Fruit fly (Drosophila melanogaster) whole organism, adult: Measurements from ENCODE around the gene CG9386.

ENCODE experiments used
- CG11617 ChIP-seq: fragments of 200-800 bp; sonication (Bioruptor generic); optimal IDR thresholded peaks from 2 replicates; lab custom pipeline; 2017; ENCODE audit warnings: mild to moderate bottlenecking, missing biosample characterization, missing genetic modification reagents, missing genetic modification characterization
- CG12768 ChIP-seq: fragments of 200-800 bp; sonication (Bioruptor generic); optimal IDR thresholded peaks from 2 replicates; lab custom pipeline; 2017; ENCODE audit warnings: missing biosample characterization, missing genetic modification characterization, mild to moderate bottlenecking, moderate library complexity, missing genetic modification reagents
- CG14711 ChIP-seq: fragments of 200-800 bp; sonication (Bioruptor generic); optimal IDR thresholded peaks from 2 replicates; lab custom pipeline; 2018; ENCODE audit warnings: missing biosample characterization, mild to moderate bottlenecking, missing genetic modification characterization, moderate library complexity
- CG1620 ChIP-seq: fragments of 200-800 bp; sonication (Bioruptor generic); optimal IDR thresholded peaks from 2 replicates; lab custom pipeline; 2016; ENCODE audit warnings: missing biosample characterization, missing genetic modification characterization
- CG33017 ChIP-seq: fragments of 200-800 bp; sonication (Bioruptor generic); optimal IDR thresholded peaks from 2 replicates; lab custom pipeline; 2018; ENCODE audit warnings: missing biosample characterization, mild to moderate bottlenecking, missing genetic modification characterization, moderate library complexity
- CG5204 ChIP-seq: fragments of 200-800 bp; sonication (Bioruptor generic); optimal IDR thresholded peaks from 2 replicates; lab custom pipeline; 2016; ENCODE audit warnings: missing biosample characterization, missing genetic modification characterization
- CG7045 ChIP-seq: fragments of 200-800 bp; sonication (Bioruptor generic); optimal IDR thresholded peaks from 2 replicates; lab custom pipeline; 2017; ENCODE audit warnings: missing biosample characterization, mild to moderate bottlenecking, missing genetic modification characterization
- CG7101 ChIP-seq: fragments of 200-800 bp; sonication (Bioruptor generic); optimal IDR thresholded peaks from 2 replicates; lab custom pipeline; 2018; ENCODE audit warnings: missing biosample characterization, mild to moderate bottlenecking, missing genetic modification characterization, moderate library complexity
- Clk ChIP-seq: fragments of 200-800 bp; sonication (Bioruptor generic); optimal IDR thresholded peaks from 2 replicates; lab custom pipeline; 2017; ENCODE audit warnings: missing biosample characterization, missing genetic modification characterization
- Crg-1 ChIP-seq: fragments of 200-800 bp; sonication (Bioruptor generic); optimal IDR thresholded peaks from 2 replicates; lab custom pipeline; 2016; ENCODE audit warnings: missing biosample characterization, missing genetic modification characterization
- Hr96 ChIP-seq: fragments of 200-800 bp; sonication (Bioruptor generic); optimal IDR thresholded peaks from 2 replicates; lab custom pipeline; 2016; ENCODE audit warnings: missing biosample characterization, missing genetic modification characterization
- Mnt ChIP-seq: fragments of 200-800 bp; sonication (Bioruptor generic); optimal IDR thresholded peaks from 2 replicates; lab custom pipeline; 2016; ENCODE audit warnings: missing biosample characterization, mild to moderate bottlenecking, missing genetic modification characterization
- bab1 ChIP-seq: fragments of 200-800 bp; sonication (Bioruptor generic); optimal IDR thresholded peaks from 3 replicates; lab custom pipeline; 2019; ENCODE audit warnings: missing biosample characterization, mild to moderate bottlenecking, missing genetic modification characterization, moderate library complexity
- cic ChIP-seq: fragments of 200-800 bp; sonication (Bioruptor generic); optimal IDR thresholded peaks from 2 replicates; lab custom pipeline; 2017; ENCODE audit warnings: missing biosample characterization, mild to moderate bottlenecking, missing genetic modification characterization, moderate library complexity
- cnc ChIP-seq, 2 experiments: fragments of >200 bp; optimal IDR thresholded peaks; 2 replicates each; lab custom pipeline; 2017
- kay ChIP-seq: fragments of 200-800 bp; sonication (Bioruptor generic); peaks from one replicate; lab custom pipeline; 2016; ENCODE audit warnings: missing biosample characterization, missing genetic modification characterization, borderline replicate concordance
- ovo ChIP-seq: fragments of 200-800 bp; sonication (Bioruptor generic); optimal IDR thresholded peaks from 2 replicates; lab custom pipeline; 2016; ENCODE audit warnings: missing biosample characterization, missing genetic modification characterization
- pad ChIP-seq: fragments of 200-800 bp; sonication (Bioruptor generic); optimal IDR thresholded peaks from 3 replicates; lab custom pipeline; 2017; ENCODE audit warnings: missing biosample characterization, missing genetic modification characterization, mild to moderate bottlenecking, moderate library complexity, missing genetic modification reagents
- tj ChIP-seq: fragments of 200-800 bp; sonication (Bioruptor generic); optimal IDR thresholded peaks from 3 replicates; lab custom pipeline; 2017; ENCODE audit warnings: missing biosample characterization, mild to moderate bottlenecking, missing genetic modification characterization, moderate library complexity
- toe ChIP-seq: fragments of 200-800 bp; sonication (Bioruptor generic); optimal IDR thresholded peaks from 2 replicates; lab custom pipeline; 2016; ENCODE audit warnings: missing biosample characterization, missing genetic modification characterization

CG9386 gene

DNA sequence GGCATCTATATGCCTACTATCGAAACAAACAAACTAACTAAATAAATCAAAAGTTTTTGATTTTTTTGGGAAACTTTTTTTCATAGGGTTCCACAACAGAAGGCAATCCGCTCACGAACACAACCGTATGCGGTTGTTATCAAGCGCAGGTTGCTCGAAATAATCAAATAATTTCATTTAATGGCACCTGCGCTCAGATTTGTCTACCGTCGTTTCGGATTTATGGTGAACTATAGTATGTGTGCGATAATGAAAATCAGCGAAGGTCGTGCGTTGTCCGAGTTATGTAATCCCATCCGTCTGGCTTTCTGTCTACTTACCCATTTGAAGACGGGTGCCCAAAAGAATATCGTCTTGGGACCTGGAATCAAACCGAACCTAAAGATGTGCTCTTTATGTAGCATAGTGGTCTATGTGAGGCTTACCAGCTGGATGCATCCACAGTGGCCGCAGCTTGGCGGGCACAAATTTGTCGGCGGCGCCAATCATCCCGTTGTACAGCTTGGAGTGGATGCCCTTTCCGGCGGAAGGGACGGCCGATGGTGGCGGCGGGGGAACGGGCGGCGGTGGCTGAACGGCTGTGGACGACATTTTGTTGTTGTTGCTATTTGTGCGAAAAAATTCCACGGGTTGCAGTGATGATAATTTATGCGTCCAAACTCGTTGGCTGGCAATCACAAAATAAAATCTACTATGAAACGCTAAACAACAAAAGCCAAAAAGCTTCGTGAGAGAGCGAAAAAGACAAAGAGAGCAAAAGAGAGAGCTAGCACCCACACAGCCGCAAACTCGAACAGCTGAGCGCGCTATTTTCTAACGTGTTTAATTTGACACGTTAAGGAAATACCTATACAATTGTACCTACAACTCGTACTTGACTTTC, 18.0 kb upstream of the CG9386 start:
- TF ChIP-seq tj (GFP tag; lab: Kevin White, UChicago) (no peak), cic (GFP tag; lab: Kevin White, UChicago) (peak; percentile 89)

DNA sequence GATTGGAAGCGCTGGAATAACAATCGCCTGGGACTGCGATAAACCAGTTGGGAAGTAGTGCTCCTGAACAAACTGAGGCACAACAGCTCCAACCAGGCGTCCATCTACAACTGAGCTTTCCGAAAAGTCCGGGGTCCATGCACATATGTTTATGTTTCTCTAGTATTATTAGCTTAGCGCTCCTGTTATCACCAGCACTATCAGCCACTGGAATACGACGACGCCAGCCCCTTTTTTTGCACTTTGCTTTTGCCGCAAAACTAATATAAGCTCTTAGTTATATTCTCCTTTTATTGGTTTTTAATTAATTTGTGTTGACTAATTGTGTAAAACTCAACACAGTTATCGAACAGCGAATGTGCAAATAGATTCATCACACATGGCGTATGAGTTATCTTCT, 16.3 kb upstream of the CG9386 start, which contains the start of gene CG9396:
TSS of gene CG9396 (minus strand) at position 101 of the 400 bp plus-strand sequence.
- TF ChIP-seq pad (GFP tag; lab: Kevin White, UChicago) (no peak), Hr96 (GFP tag; lab: Kevin White, UChicago) (no peak), CG11617 (GFP tag; lab: Kevin White, UChicago) (no peak), CG7101 (tag; lab: Kevin White, UChicago) (peak; percentile 10), bab1 (GFP tag; lab: Kevin White, UChicago) (no peak), Crg-1 (GFP tag; lab: Kevin White, UChicago) (no peak), kay (GFP tag; lab: Kevin White, UChicago) (no peak), tj (GFP tag; lab: Kevin White, UChicago) (no peak), Mnt (GFP tag; lab: Kevin White, UChicago) (peak; percentile 1), cic (GFP tag; lab: Kevin White, UChicago) (peak; percentile 85)

DNA sequence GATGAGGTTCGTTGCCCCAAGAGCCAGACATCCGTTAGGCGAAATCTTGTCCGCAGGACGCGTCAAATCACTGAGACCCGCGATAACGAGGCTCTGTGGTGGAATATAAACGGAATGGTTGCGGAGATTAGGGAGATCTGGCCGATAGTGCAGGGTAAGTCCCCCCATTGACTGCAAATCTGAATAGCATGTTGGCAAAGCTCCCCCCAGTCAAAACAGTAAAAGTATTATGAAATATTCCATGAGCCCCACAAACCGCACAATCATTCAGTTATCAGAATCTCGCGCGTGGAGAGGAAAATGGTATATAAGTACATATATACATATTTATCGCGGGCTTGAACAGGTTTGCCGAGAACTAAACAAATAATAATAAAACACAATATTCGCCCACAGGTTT, 15.4 kb upstream of the CG9386 start:
- peak in 1 of 2 experiments; percentile 78 for TF ChIP-seq cnc (optimal IDR thresholded peaks at IDR 0.05; lab: Kevin White, UChicago)
- TF ChIP-seq tj (GFP tag; lab: Kevin White, UChicago): no peak
- peak; percentile 94 for TF ChIP-seq cic (GFP tag; lab: Kevin White, UChicago)
- peak; percentile 30 for TF ChIP-seq Mnt (GFP tag; lab: Kevin White, UChicago)
- peak; percentile 10 for TF ChIP-seq CG33017 (tag; lab: Kevin White, UChicago)
- TF ChIP-seq bab1 (GFP tag; lab: Kevin White, UChicago): no peak
- TF ChIP-seq CG12768 (GFP tag; lab: Kevin White, UChicago): peak; percentile 13

DNA sequence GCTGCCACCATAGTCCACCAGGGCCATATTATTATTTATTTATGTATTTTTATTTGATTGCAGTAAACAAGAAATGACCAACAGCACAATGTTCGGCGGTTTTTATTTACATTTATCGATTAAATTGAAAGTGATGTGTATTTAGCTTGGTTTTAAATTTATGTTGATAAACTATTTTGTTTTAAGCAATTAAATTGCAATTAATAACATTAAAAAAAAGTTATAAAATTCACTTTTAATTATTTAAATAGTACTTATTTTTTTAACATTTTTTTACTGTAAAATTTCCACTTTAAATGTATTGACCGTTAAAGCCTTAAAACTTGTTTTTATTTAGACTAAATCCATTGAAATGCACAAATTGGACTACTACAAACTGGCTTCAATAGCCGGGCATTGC, 14.9 kb upstream of the CG9386 start, which contains the start of gene CG16790:
TSS of gene CG16790 (minus strand) at position 101 of the 400 bp plus-strand sequence.
- no peak for TF ChIP-seq CG33017 (tag; lab: Kevin White, UChicago)
- TF ChIP-seq CG5204 (GFP tag; lab: Kevin White, UChicago): no peak
- TF ChIP-seq CG14711 (tag; lab: Kevin White, UChicago): no peak
- no peak for TF ChIP-seq Mnt (GFP tag; lab: Kevin White, UChicago)
- TF ChIP-seq CG7101 (tag; lab: Kevin White, UChicago): no peak
- TF ChIP-seq CG12768 (GFP tag; lab: Kevin White, UChicago): no peak
- TF ChIP-seq kay (GFP tag; lab: Kevin White, UChicago): no peak

dm6 chr3R:9565895-9566294, 10.7 kb upstream of the CG9386 start, which contains the start of gene CG16789:
CG16789 (plus strand) TSS chr3R:9566195.
- TF ChIP-seq Crg-1 (GFP tag; lab: Kevin White, UChicago): no peak
- TF ChIP-seq Hr96 (GFP tag; lab: Kevin White, UChicago): no peak
- no peak for TF ChIP-seq Mnt (GFP tag; lab: Kevin White, UChicago)
- no peak for TF ChIP-seq CG7101 (tag; lab: Kevin White, UChicago)
- TF ChIP-seq Clk: no peak
- no peak for TF ChIP-seq CG11617 (GFP tag; lab: Kevin White, UChicago)
- TF ChIP-seq tj (GFP tag; lab: Kevin White, UChicago): no peak
- TF ChIP-seq CG5204 (GFP tag; lab: Kevin White, UChicago): no peak
- no peak for TF ChIP-seq bab1 (GFP tag; lab: Kevin White, UChicago)
- no peak for TF ChIP-seq CG14711 (tag; lab: Kevin White, UChicago)
- TF ChIP-seq CG1620 (GFP tag; lab: Kevin White, UChicago): no peak
- no peak for TF ChIP-seq CG33017 (tag; lab: Kevin White, UChicago)
- TF ChIP-seq cnc (optimal IDR thresholded peaks at IDR 0.05; lab: Kevin White, UChicago): no peak
- no peak for TF ChIP-seq ovo (GFP tag; lab: Kevin White, UChicago)
- no peak for TF ChIP-seq toe (GFP tag; lab: Kevin White, UChicago)

DNA sequence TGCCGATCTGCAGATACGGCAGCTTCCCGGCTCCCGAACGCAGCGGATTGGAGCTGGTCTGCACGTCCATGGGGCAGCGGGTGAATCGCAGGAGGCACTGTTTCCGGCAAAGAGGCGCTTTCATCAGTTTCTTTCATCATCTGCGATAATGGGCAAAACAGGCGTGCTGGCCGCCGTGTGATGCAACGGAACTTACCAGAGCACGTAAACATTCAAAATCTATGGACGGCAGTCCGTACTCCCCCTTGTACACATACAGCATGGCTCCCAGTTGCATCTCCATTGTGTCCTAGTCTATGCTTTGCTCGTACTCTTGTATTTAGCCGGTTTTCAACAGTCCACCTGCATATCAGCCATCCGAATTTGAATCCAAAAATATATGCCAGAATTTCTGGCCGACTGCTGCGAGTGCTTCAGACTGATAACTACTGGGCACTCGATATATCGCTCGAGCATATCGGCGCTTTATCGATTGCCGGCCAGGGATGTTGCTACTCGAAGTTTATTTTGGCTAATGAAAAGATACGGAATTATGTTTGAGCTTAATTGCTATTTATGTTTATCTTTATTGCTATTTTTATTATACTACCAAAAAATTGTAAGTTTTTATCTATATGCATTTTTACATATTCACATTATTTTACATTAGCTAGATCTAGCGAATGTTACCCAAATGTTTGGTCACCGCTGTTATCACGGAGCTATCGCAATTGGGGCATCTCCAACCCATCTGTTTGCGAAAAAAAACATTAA, 8.2 kb upstream of the CG9386 start, which contains the start of the genes CG9393 and Vps45:
TSS of gene CG9393 (minus strand) at position 434 of the 753 bp plus-strand sequence.
TSS of gene Vps45 (plus strand) at position 685 of the 753 bp plus-strand sequence.
- peak; percentile 63 for TF ChIP-seq CG7101 (tag; lab: Kevin White, UChicago)
- TF ChIP-seq CG7045 (GFP tag; lab: Kevin White, UChicago): peak; percentile 28
- peak; percentile 74 for TF ChIP-seq CG14711 (tag; lab: Kevin White, UChicago)
- peak; percentile 56 for TF ChIP-seq ovo (GFP tag; lab: Kevin White, UChicago)
- peak; percentile 57 for TF ChIP-seq bab1 (GFP tag; lab: Kevin White, UChicago)
- no peak for TF ChIP-seq CG5204 (GFP tag; lab: Kevin White, UChicago)
- TF ChIP-seq toe (GFP tag; lab: Kevin White, UChicago): no peak
- peak; percentile 26 for TF ChIP-seq tj (GFP tag; lab: Kevin White, UChicago)
- TF ChIP-seq CG1620 (GFP tag; lab: Kevin White, UChicago): peak; percentile 75
- TF ChIP-seq Clk: no peak
- TF ChIP-seq Hr96 (GFP tag; lab: Kevin White, UChicago): no peak
- no peak for TF ChIP-seq pad (GFP tag; lab: Kevin White, UChicago)
- TF ChIP-seq kay (GFP tag; lab: Kevin White, UChicago): no peak
- TF ChIP-seq cnc (optimal IDR thresholded peaks at IDR 0.05; lab: Kevin White, UChicago): no peak
- TF ChIP-seq cic (GFP tag; lab: Kevin White, UChicago): no peak
- peak; percentile 32 for TF ChIP-seq CG12768 (GFP tag; lab: Kevin White, UChicago)
- peak; percentile 27 for TF ChIP-seq CG33017 (tag; lab: Kevin White, UChicago)
- peak; percentile 37 for TF ChIP-seq Crg-1 (GFP tag; lab: Kevin White, UChicago)
- TF ChIP-seq CG11617 (GFP tag; lab: Kevin White, UChicago): peak; percentile 70
- TF ChIP-seq Mnt (GFP tag; lab: Kevin White, UChicago): peak; percentile 82
